Worm (Caenorhabditis elegans): ENCODE results near the gene mbr-1.

Gene mbr-1

DNA sequence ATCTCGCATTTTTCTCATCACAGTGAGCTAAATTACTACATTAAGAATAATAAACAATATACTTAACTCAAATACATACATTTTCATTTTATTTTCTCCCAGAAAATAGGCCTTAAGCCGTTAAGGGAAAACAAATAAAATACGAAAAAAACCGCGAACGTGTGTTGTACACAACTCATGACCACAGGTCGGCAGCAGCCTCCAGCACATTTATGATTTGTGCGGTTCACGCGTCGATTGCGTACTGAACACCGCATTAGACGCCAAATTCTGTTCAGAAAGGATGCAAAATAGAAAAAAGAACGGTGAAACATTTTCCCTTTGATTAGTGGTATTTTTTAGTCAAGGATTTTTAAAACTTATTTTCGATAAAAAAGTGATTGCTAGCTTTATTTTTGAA lies 42.7 kb downstream of the mbr-1 start:
- TF ChIP-seq unc-120 (tag; optimal IDR thresholded peaks at IDR 0.05; ENCODE audit: poor library complexity, severe bottlenecking), result no peak
- TF ChIP-seq pha-4 (tag; optimal IDR thresholded peaks at IDR 0.05), result peak; percentile 46
- peak; percentile 1 for TF ChIP-seq lin-13 (tag; optimal IDR thresholded peaks at IDR 0.05)
- no peak for TF ChIP-seq cnd-1 (tag; optimal IDR thresholded peaks at IDR 0.05)
- peak; percentile 14 for TF ChIP-seq nhr-2 (tag; optimal IDR thresholded peaks at IDR 0.05)

DNA sequence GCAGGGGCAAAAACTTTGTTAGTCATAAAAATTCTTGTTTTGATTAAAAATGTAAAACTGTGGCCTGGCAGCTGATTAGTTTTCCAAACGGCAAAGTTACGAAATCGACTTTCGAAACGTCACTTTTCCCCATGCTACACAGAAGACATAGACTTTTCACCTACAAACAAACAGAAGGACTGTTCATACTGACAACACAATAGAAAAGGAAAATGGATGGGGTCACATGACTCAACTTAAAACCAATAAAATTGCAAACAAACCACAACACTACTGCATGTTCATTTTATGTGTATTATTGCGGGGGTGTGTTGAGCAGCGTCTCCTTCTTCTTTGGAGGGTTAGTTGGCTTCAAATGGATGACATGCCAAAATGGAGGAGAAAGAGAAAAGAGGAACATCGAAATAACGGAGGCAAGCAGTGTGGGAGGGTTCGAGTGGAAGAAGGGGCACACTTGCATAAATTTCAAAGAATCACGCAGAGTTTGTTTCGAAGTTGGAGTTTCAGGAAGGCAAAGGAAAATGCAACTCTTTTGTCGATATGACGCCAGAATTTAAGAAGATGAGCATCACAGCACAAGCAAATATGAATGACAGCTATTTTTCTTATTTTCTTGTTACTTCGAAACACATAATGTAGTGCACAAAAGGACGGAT lies 43.6 kb downstream of the mbr-1 start:
- TF ChIP-seq cnd-1 (tag; optimal IDR thresholded peaks at IDR 0.05) (peak; percentile 7), mab-5 (tag; optimal IDR thresholded peaks at IDR 0.05) (no peak), nhr-237 (tag; optimal IDR thresholded peaks at IDR 0.05) (peak; percentile 28), unc-39 (tag; optimal IDR thresholded peaks at IDR 0.05) (no peak)

DNA sequence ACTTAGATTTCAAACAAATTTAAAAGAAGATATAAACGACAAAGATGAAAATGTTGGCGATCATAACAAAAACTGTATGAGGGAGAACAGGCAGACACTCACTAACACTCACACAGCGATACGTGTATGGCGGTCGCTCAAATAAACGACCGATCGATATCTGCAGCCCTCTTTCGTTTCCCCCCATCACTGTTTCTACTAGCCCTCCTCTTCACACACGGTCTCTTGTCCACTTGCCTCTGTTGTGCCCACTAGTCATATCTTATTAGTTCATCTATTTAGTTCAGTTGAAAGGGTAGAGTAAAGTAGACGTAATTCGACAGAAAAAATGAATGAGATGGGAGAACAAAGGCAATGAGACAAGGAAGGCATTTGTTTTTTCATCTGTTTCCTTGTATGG lies 44.3 kb downstream of the mbr-1 start:
- TF ChIP-seq ceh-39 (tag; optimal IDR thresholded peaks at IDR 0.05) (peak; percentile 31), mls-2 (tag; optimal IDR thresholded peaks at IDR 0.05) (no peak), lin-13 (tag; optimal IDR thresholded peaks at IDR 0.05) (no peak), elt-1 (tag; optimal IDR thresholded peaks at IDR 0.05; ENCODE audit: borderline replicate concordance, insufficient read depth) (peak; percentile 32), ham-2 (GFP tag; optimal IDR thresholded peaks at IDR 0.05) (peak; percentile 36), mep-1 (tag; optimal IDR thresholded peaks at IDR 0.05) (no peak), ces-1 (GFP tag; optimal IDR thresholded peaks at IDR 0.05) (peak; percentile 79), cnd-1 (tag; optimal IDR thresholded peaks at IDR 0.05) (no peak), ceh-83 (GFP tag; optimal IDR thresholded peaks at IDR 0.05) (no peak), ztf-11 (tag; optimal IDR thresholded peaks at IDR 0.05) (no peak), pha-4 (tag; optimal IDR thresholded peaks at IDR 0.05) (no peak), unc-120 (tag; optimal IDR thresholded peaks at IDR 0.05; ENCODE audit: poor library complexity, severe bottlenecking) (peak; percentile 9), mab-5 (tag; optimal IDR thresholded peaks at IDR 0.05) (no peak), sem-2 (GFP tag; optimal IDR thresholded peaks at IDR 0.05) (no peak), tbx-8 (GFP tag; optimal IDR thresholded peaks at IDR 0.05) (no peak), snpc-4 (tag; optimal IDR thresholded peaks at IDR 0.05) (no peak), elt-3 (tag; optimal IDR thresholded peaks at IDR 0.05) (no peak), nhr-12 (tag; optimal IDR thresholded peaks at IDR 0.05) (no peak), sptf-1 (tag; optimal IDR thresholded peaks at IDR 0.05) (peak; percentile 34)

DNA sequence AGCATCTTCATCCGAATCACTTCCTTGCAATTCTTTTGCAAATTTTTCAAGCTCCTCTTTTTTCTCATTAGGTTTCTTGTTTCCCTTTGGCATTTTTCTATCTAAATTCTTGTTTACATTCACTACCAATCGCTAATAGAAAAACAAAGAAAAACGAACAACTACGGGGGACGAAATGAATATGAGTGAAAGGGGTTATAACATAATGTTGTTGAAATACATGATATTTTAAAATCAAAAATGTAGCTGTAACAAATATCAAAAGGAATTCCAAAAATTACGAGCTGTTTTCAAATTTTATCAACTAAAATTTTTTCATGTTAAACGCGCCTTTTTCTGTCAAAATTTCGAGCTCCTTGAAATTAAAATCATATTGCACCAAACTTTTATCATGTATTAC lies 44.8 kb downstream of the mbr-1 start, which contains the start of gene F13E6.1:
Gene F13E6.1 (minus strand): TSS at position 101 of the 400 bp plus-strand sequence.
- no peak for TF ChIP-seq M03D4.4 (tag; optimal IDR thresholded peaks at IDR 0.05)
- TF ChIP-seq lin-32 (GFP tag; optimal IDR thresholded peaks at IDR 0.05), result no peak
- TF ChIP-seq unc-120 (tag; optimal IDR thresholded peaks at IDR 0.05; ENCODE audit: poor library complexity, severe bottlenecking), result no peak
- no peak for TF ChIP-seq ceh-43 (GFP tag; optimal IDR thresholded peaks at IDR 0.05)
- TF ChIP-seq lsy-2 (tag; optimal IDR thresholded peaks at IDR 0.05), result no peak
- no peak for TF ChIP-seq mep-1 (tag; optimal IDR thresholded peaks at IDR 0.05)
- no peak for TF ChIP-seq tbx-8 (GFP tag; optimal IDR thresholded peaks at IDR 0.05)
- no peak for TF ChIP-seq blmp-1 (tag; optimal IDR thresholded peaks at IDR 0.05)
- no peak for TF ChIP-seq elt-1 (tag; optimal IDR thresholded peaks at IDR 0.05; ENCODE audit: borderline replicate concordance, insufficient read depth)
- TF ChIP-seq sptf-1 (tag; optimal IDR thresholded peaks at IDR 0.05), result no peak
- no peak for TF ChIP-seq flh-1 (GFP tag; optimal IDR thresholded peaks at IDR 0.05)
- TF ChIP-seq nhr-76 (tag; optimal IDR thresholded peaks at IDR 0.05), result no peak
- TF ChIP-seq snpc-4 (tag; optimal IDR thresholded peaks at IDR 0.05), result no peak

- TF ChIP-seq pha-4 (tag; optimal IDR thresholded peaks at IDR 0.05), result no peak
- TF ChIP-seq elt-3 (tag; optimal IDR thresholded peaks at IDR 0.05), result no peak
- no peak for TF ChIP-seq unc-62 (GFP tag; optimal IDR thresholded peaks at IDR 0.05)
- no peak for TF ChIP-seq flh-1 (GFP tag; optimal IDR thresholded peaks at IDR 0.05)
- no peak for TF ChIP-seq ham-2 (GFP tag; optimal IDR thresholded peaks at IDR 0.05)
- no peak for TF ChIP-seq elt-1 (tag; optimal IDR thresholded peaks at IDR 0.05; ENCODE audit: borderline replicate concordance, insufficient read depth)
- TF ChIP-seq bed-3 (GFP tag; optimal IDR thresholded peaks at IDR 0.05), result no peak
- TF ChIP-seq lin-32 (GFP tag; optimal IDR thresholded peaks at IDR 0.05), result no peak
- no peak for TF ChIP-seq mls-2 (tag; optimal IDR thresholded peaks at IDR 0.05)
- TF ChIP-seq zip-8 (tag; optimal IDR thresholded peaks at IDR 0.05), result no peak
Measured at ce11 chrX:10675952-10676351, 45.9 kb downstream of the mbr-1 start.
